Worm (Caenorhabditis elegans): ENCODE results near the gene T22B2.1.

Gene T22B2.1

DNA sequence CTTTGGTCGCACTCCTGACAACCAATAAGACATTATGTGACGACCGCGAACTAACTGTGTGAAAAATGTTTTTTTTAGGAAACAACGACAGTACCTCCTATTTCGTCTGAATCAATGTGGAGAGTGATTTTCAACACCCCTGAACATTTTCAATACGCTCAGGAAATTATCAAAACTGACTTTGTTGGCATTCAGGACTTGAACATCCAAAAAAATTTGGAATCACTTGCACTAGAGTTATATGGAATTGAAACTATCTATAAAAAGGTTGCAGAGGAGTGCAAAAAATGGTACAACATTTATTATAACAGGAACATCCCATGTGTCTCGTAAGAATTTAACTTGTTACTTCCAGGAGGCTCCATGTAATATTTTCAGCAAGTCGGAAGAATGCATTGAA, 7.7 kb upstream of the T22B2.1 start:
- TF ChIP-seq sdc-2 (tag; optimal IDR thresholded peaks at IDR 0.05) (peak; percentile 64), lin-11 (tag; optimal IDR thresholded peaks at IDR 0.05) (no peak)

DNA sequence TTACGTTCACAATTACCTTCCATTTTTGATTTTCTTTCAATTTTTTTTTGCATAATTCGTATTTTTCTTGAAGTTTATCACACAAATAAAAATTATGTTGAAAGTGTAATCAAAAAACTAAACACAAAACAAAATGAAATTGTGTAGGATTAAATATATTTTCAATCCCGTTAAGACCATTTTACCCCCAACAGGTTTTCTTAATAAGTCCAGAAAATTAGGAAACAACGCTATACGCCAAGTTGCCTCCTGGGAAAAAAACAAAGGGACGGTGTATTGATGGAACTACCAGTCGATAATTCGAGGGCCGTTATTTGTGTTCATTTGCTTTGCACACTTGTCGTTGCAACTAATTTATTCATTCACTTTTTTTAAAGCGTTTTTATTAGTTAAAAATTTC, 6.2 kb upstream of the T22B2.1 start:
- TF ChIP-seq T23F11.4 (GFP tag; optimal IDR thresholded peaks at IDR 0.05) (no peak), elt-4 (tag; optimal IDR thresholded peaks at IDR 0.05) (no peak), ceh-24 (tag; optimal IDR thresholded peaks at IDR 0.05) (no peak), pros-1 (tag; optimal IDR thresholded peaks at IDR 0.05) (no peak), npax-4 (tag; optimal IDR thresholded peaks at IDR 0.05) (no peak), lin-11 (tag; optimal IDR thresholded peaks at IDR 0.05) (no peak)

DNA sequence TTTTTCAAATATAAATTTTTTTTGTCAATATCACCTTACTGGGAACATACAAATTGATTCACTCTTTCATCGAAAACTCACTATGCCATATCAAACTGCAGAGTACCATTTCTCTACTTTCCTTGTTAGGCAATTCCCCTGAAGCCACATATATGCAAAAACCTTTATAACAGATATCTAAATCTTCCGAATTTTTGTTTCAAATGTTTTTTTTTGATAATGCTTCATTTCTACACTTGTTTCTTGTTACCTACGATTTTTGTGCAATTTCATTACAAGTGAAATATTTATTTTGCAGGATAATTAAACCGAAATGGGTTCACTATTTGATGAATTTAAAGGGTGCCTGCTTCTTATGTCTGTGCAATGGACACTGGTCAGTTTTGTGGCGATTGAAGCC, 5.8 kb upstream of the T22B2.1 start, which contains the start of gene T22B2.2:
Gene T22B2.2, plus strand, starts transcription at position 301 of the 400 bp plus-strand sequence.
- TF ChIP-seq sdc-2 (tag; optimal IDR thresholded peaks at IDR 0.05) (no peak), odd-2 (tag; optimal IDR thresholded peaks at IDR 0.05) (no peak)

DNA sequence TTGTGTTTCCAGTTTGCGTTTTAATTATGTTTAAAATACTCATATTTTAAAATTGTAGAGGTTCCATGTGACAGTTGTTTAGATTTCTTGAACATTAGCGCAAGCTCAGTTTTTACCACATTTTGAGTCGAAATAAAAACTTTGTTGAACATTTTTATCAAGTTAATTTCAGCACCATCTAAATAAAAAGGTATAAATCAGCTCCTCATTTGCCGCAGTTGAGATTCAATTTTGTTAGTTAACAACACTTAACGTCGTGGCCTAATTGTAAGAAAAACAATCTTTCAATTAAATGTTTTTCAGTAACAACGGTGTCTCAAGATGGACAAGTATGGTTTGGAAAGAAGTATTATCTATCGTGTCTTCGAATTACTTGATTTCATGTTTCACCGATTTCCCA, 5.1 kb upstream of the T22B2.1 start:
- TF ChIP-seq lin-11 (tag; optimal IDR thresholded peaks at IDR 0.05) (no peak), madf-2 (tag; optimal IDR thresholded peaks at IDR 0.05) (no peak), ceh-45 (GFP tag; IDR thresholded peaks at IDR 0.05) (no peak), pat-9 (tag; optimal IDR thresholded peaks at IDR 0.05) (no peak), ceh-18 (tag; optimal IDR thresholded peaks at IDR 0.05) (no peak), T23F11.4 (GFP tag; optimal IDR thresholded peaks at IDR 0.05) (no peak), dve-1 (tag; optimal IDR thresholded peaks at IDR 0.05) (no peak), rnt-1 (tag; optimal IDR thresholded peaks at IDR 0.05) (no peak), K02D7.2 (tag; optimal IDR thresholded peaks at IDR 0.05) (no peak), fkh-10 (GFP tag; optimal IDR thresholded peaks at IDR 0.05) (no peak), hlh-13 (GFP tag; optimal IDR thresholded peaks at IDR 0.05) (no peak), K09A11.1 (tag; optimal IDR thresholded peaks at IDR 0.05; ENCODE audit: insufficient read depth) (no peak), pha-4 (tag; optimal IDR thresholded peaks at IDR 0.05) (no peak), ets-4 (tag; optimal IDR thresholded peaks at IDR 0.05) (no peak), ceh-19 (GFP tag; optimal IDR thresholded peaks at IDR 0.05) (no peak), odd-2 (tag; optimal IDR thresholded peaks at IDR 0.05) (no peak), ahr-1 (tag; optimal IDR thresholded peaks at IDR 0.05) (no peak)

DNA sequence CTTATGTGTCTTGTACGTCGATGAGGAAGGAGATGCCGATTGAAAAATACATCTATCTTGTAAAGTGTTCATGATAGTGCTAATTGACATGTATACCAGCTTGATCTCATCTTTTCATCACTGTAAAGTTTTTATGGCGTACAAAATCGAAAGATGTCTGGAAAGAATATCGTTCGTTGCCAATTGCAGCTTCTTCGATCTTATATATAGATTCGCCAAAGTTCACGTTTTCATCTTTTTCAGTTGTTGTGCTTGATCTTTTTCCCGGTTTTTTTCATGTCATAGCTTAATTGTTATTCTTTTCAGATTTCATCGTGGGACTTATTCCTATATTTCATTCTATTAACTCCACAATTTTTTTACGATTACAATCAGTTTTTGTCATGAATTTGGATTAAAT, 5.5 kb downstream of the T22B2.1 start, which contains the start of gene adt-3:
Gene adt-3, plus strand, starts transcription at position 301 of the 400 bp plus-strand sequence.
- no peak for TF ChIP-seq elt-4 (tag; optimal IDR thresholded peaks at IDR 0.05)
- no peak for TF ChIP-seq ets-4 (tag; optimal IDR thresholded peaks at IDR 0.05)
- no peak for TF ChIP-seq syd-9 (tag; optimal IDR thresholded peaks at IDR 0.05)
- no peak for TF ChIP-seq ceh-34 (tag; optimal IDR thresholded peaks at IDR 0.05)
- no peak for TF ChIP-seq F13H6.1 (tag; optimal IDR thresholded peaks at IDR 0.05)
- TF ChIP-seq ceh-48 (tag; optimal IDR thresholded peaks at IDR 0.05): no peak
- no peak for TF ChIP-seq lim-6 (tag; optimal IDR thresholded peaks at IDR 0.05)
- no peak for TF ChIP-seq tbx-7 (tag; optimal IDR thresholded peaks at IDR 0.05)
- TF ChIP-seq lin-11 (tag; optimal IDR thresholded peaks at IDR 0.05): no peak
- TF ChIP-seq fkh-10 (GFP tag; optimal IDR thresholded peaks at IDR 0.05): no peak
- TF ChIP-seq ceh-22 (tag; optimal IDR thresholded peaks at IDR 0.05): no peak
- TF ChIP-seq pha-2 (tag; optimal IDR thresholded peaks at IDR 0.05): no peak
- no peak for TF ChIP-seq nfya-1 (tag; optimal IDR thresholded peaks at IDR 0.05)
- no peak for TF ChIP-seq hlh-8 (tag; optimal IDR thresholded peaks at IDR 0.05)
- TF ChIP-seq npax-4 (tag; optimal IDR thresholded peaks at IDR 0.05): no peak
- TF ChIP-seq madf-2 (tag; optimal IDR thresholded peaks at IDR 0.05): no peak
- TF ChIP-seq sox-4 (tag; optimal IDR thresholded peaks at IDR 0.05): no peak
- TF ChIP-seq pha-4 (tag; optimal IDR thresholded peaks at IDR 0.05): no peak
- TF ChIP-seq K09A11.1 (tag; optimal IDR thresholded peaks at IDR 0.05; ENCODE audit: insufficient read depth): no peak
